Worm (Caenorhabditis elegans): ENCODE data around the gene C45G7.13.

- TF ChIP-seq elt-3 (tag; optimal IDR thresholded peaks at IDR 0.05) (no peak), ham-2 (GFP tag; optimal IDR thresholded peaks at IDR 0.05) (no peak), nhr-237 (tag; optimal IDR thresholded peaks at IDR 0.05) (no peak), bed-3 (GFP tag; optimal IDR thresholded peaks at IDR 0.05) (no peak)
These were observed at the start of gene C45G7.13 for ce11 chrIV:2451233-2451632.

Data from whole organism, mixed stage, embryonic.